Fruit fly (Drosophila melanogaster) whole organism, embryonic: ENCODE data around the gene HIPP1.
A peak's percentile ranks its signal among the peaks of the same experiment; 100 is the strongest.

Experiments used
- Antp ChIP-seq: fragments of 200-800 bp; sonication (Bioruptor generic); optimal IDR thresholded peaks from 3 replicates; lab custom pipeline; 2016; ENCODE audit warnings: missing biosample characterization, missing genetic modification characterization
- BtbVII ChIP-seq: fragments of 200-800 bp; sonication (Bioruptor generic); optimal IDR thresholded peaks from 3 replicates; lab custom pipeline; 2017; ENCODE audit warnings: missing biosample characterization, mild to moderate bottlenecking, missing genetic modification characterization
- CG10366 ChIP-seq: fragments of 200-800 bp; sonication (Bioruptor generic); IDR thresholded peaks from 2 replicates; pipeline ENCODE4 v1.3.6; 2022; ENCODE audit warnings: missing biosample characterization, missing genetic modification characterization
- CG11093 ChIP-seq: fragments of 200-800 bp; sonication (Bioruptor generic); IDR thresholded peaks from 3 replicates; pipeline ENCODE4 v1.3.6; 2022; ENCODE audit warnings: missing biosample characterization, missing genetic modification characterization
- CG11504 ChIP-seq: fragments of 200-800 bp; sonication (Bioruptor generic); optimal IDR thresholded peaks from 3 replicates; lab custom pipeline; 2019; ENCODE audit warnings: missing biosample characterization, mild to moderate bottlenecking, missing genetic modification characterization, moderate library complexity
- CG11723 ChIP-seq: fragments of 200-800 bp; sonication (Bioruptor generic); optimal IDR thresholded peaks from 2 replicates; lab custom pipeline; 2017; ENCODE audit warnings: missing biosample characterization, mild to moderate bottlenecking, missing genetic modification characterization
- CG14860 ChIP-seq: fragments of 200-800 bp; sonication (Bioruptor generic); IDR thresholded peaks from 3 replicates; pipeline ENCODE4 v1.3.6; 2022; ENCODE audit warnings: missing biosample characterization, missing genetic modification characterization; ENCODE audit not compliant: partially characterized antibody
- CG1647 ChIP-seq: fragments of 200-800 bp; sonication (Bioruptor generic); optimal IDR thresholded peaks from 3 replicates; lab custom pipeline; 2016; ENCODE audit warnings: missing biosample characterization, missing genetic modification characterization
- CG17186 ChIP-seq: fragments of 200-800 bp; sonication (Bioruptor generic); optimal IDR thresholded peaks from 3 replicates; lab custom pipeline; 2017; ENCODE audit warnings: missing biosample characterization, missing genetic modification reagents, missing genetic modification characterization
- CG17612 ChIP-seq: fragments of 200-800 bp; sonication (Bioruptor generic); IDR thresholded peaks from 2 replicates; pipeline ENCODE4 v1.3.6; 2022; ENCODE audit warnings: missing biosample characterization, missing genetic modification characterization
- CG17912 ChIP-seq: fragments of 200-800 bp; sonication (Bioruptor generic); optimal IDR thresholded peaks from 2 replicates; lab custom pipeline; 2018; ENCODE audit warnings: missing biosample characterization, mild to moderate bottlenecking, missing genetic modification characterization
- CG18262 ChIP-seq: fragments of 200-800 bp; optimal IDR thresholded peaks from 3 replicates; lab custom pipeline; 2019; ENCODE audit warnings: missing biosample characterization, mild to moderate bottlenecking, missing genetic modification characterization, moderate library complexity
- CG2116 ChIP-seq: fragments of 200-800 bp; sonication (Bioruptor generic); optimal IDR thresholded peaks from 3 replicates; lab custom pipeline; 2018; ENCODE audit warnings: missing biosample characterization, mild to moderate bottlenecking, missing genetic modification characterization
- CG2129 ChIP-seq: fragments of 200-800 bp; sonication (Bioruptor generic); IDR thresholded peaks from 2 replicates; pipeline ENCODE4 v1.3.6; 2022; ENCODE audit warnings: missing biosample characterization, missing genetic modification characterization; ENCODE audit not compliant: partially characterized antibody
- CG30403 ChIP-seq: fragments of 200-800 bp; sonication (Bioruptor generic); optimal IDR thresholded peaks from 3 replicates; lab custom pipeline; 2016; ENCODE audit warnings: missing biosample characterization, missing genetic modification characterization
- CG32767 ChIP-seq: fragments of 200-800 bp; sonication (Bioruptor generic); IDR thresholded peaks from 2 replicates; pipeline ENCODE4 v1.3.6; 2022; ENCODE audit warnings: missing biosample characterization, missing genetic modification characterization
- CG32772 ChIP-seq: fragments of 200-800 bp; sonication (Bioruptor generic); IDR thresholded peaks from 2 replicates; pipeline ENCODE4 v1.3.6; 2022; ENCODE audit warnings: missing biosample characterization, missing genetic modification characterization
- CG4424 ChIP-seq: fragments of 200-800 bp; sonication (Bioruptor generic); optimal IDR thresholded peaks from 3 replicates; lab custom pipeline; 2016; ENCODE audit warnings: missing biosample characterization, missing genetic modification characterization
- CG4854 ChIP-seq: fragments of 200-800 bp; sonication (Bioruptor generic); optimal IDR thresholded peaks from 2 replicates; lab custom pipeline; 2016; ENCODE audit warnings: missing biosample characterization, missing genetic modification characterization, inconsistent platforms
- CG5953 ChIP-seq: fragments of 200-800 bp; sonication (Bioruptor generic); IDR thresholded peaks from 2 replicates; pipeline ENCODE4 v1.3.6; 2022; ENCODE audit warnings: missing biosample characterization, missing genetic modification characterization
- CG6854 ChIP-seq: fragments of 200-800 bp; sonication (Bioruptor generic); optimal IDR thresholded peaks from 3 replicates; lab custom pipeline; 2017; ENCODE audit warnings: missing biosample characterization, mild to moderate bottlenecking, missing genetic modification characterization
- CG8089 ChIP-seq: fragments of 200-800 bp; sonication (Bioruptor generic); optimal IDR thresholded peaks from 3 replicates; lab custom pipeline; 2016; ENCODE audit warnings: missing biosample characterization, missing genetic modification characterization
- CG9609 ChIP-seq: fragments of 200-800 bp; sonication (Bioruptor generic); optimal IDR thresholded peaks from 3 replicates; lab custom pipeline; 2016; ENCODE audit warnings: missing biosample characterization, missing genetic modification characterization
- CHES-1-like ChIP-seq: fragments of 200-800 bp; sonication (Bioruptor generic); optimal IDR thresholded peaks from 2 replicates; lab custom pipeline; 2016; ENCODE audit warnings: missing biosample characterization, missing genetic modification characterization
- Dad ChIP-seq: fragments of 200-800 bp; sonication (Bioruptor generic); optimal IDR thresholded peaks from 3 replicates; lab custom pipeline; 2016; ENCODE audit warnings: missing biosample characterization, missing genetic modification characterization
- Dbx ChIP-seq: fragments of 200-800 bp; sonication (Bioruptor generic); IDR thresholded peaks from 3 replicates; pipeline ENCODE4 v1.3.6; 2022; ENCODE audit warnings: missing biosample characterization, missing genetic modification characterization
- Doc3 ChIP-seq: fragments of 200-800 bp; sonication (Bioruptor generic); IDR thresholded peaks from 3 replicates; pipeline ENCODE4 v1.3.6; 2022; ENCODE audit warnings: missing biosample characterization, missing genetic modification characterization; ENCODE audit not compliant: partially characterized antibody
- H2.0 ChIP-seq: fragments of 200-800 bp; sonication (Bioruptor generic); IDR thresholded peaks from 2 replicates; pipeline ENCODE4 v1.3.6; 2022; ENCODE audit warnings: missing biosample characterization, missing genetic modification characterization
- Hmr ChIP-seq: fragments of 200-800 bp; sonication (Bioruptor generic); optimal IDR thresholded peaks from 3 replicates; lab custom pipeline; 2017; ENCODE audit warnings: mild to moderate bottlenecking, missing biosample characterization, missing genetic modification reagents, missing genetic modification characterization
- Lim3 ChIP-seq: fragments of 200-800 bp; sonication (Bioruptor generic); IDR thresholded peaks from 2 replicates; pipeline ENCODE4 v1.3.6; 2022; ENCODE audit warnings: missing biosample characterization, missing genetic modification characterization
- Med ChIP-seq: fragments of 200-800 bp; sonication (Bioruptor generic); peaks from one replicate; lab custom pipeline; 2016; ENCODE audit warnings: missing biosample characterization, missing genetic modification characterization, mild to moderate bottlenecking, inconsistent platforms, moderate library complexity
- NC2β ChIP-seq: fragments of 200-800 bp; sonication (Bioruptor generic); optimal IDR thresholded peaks from 2 replicates; lab custom pipeline; 2016; ENCODE audit warnings: missing biosample characterization, missing genetic modification characterization
- Poxn ChIP-seq: fragments of 200-800 bp; sonication (Bioruptor generic); IDR thresholded peaks from 2 replicates; pipeline ENCODE4 v1.3.6; 2022; ENCODE audit warnings: missing biosample characterization, missing genetic modification characterization
- Sin3A ChIP-seq: fragments of >200 bp; optimal IDR thresholded peaks from 2 replicates; lab custom pipeline; 2018
- Ssrp ChIP-seq: fragments of 200-800 bp; sonication (Bioruptor generic); optimal IDR thresholded peaks from 2 replicates; lab custom pipeline; 2018; ENCODE audit warnings: missing biosample characterization, mild to moderate bottlenecking, missing genetic modification characterization, moderate library complexity
- abd-A ChIP-seq: fragments of 200-800 bp; sonication (Bioruptor generic); optimal IDR thresholded peaks from 3 replicates; lab custom pipeline; 2019; ENCODE audit warnings: missing biosample characterization, mild to moderate bottlenecking, missing genetic modification characterization, moderate library complexity
- chinmo ChIP-seq: fragments of 200-800 bp; sonication (Bioruptor generic); IDR thresholded peaks from 4 replicates; pipeline ENCODE4 v1.3.6; 2022; ENCODE audit warnings: missing biosample characterization, missing genetic modification characterization; ENCODE audit not compliant: partially characterized antibody
- en ChIP-seq: fragments of 200-800 bp; sonication (Bioruptor generic); optimal IDR thresholded peaks from 2 replicates; lab custom pipeline; 2016; ENCODE audit warnings: missing biosample characterization, missing genetic modification characterization
- fd102C ChIP-seq: fragments of 200-800 bp; sonication (Bioruptor generic); optimal IDR thresholded peaks from 2 replicates; lab custom pipeline; 2018; ENCODE audit warnings: missing biosample characterization, mild to moderate bottlenecking, missing genetic modification characterization, moderate library complexity
- fd64A ChIP-seq: fragments of 200-800 bp; sonication (Bioruptor generic); optimal IDR thresholded peaks from 3 replicates; lab custom pipeline; 2018; ENCODE audit warnings: missing biosample characterization, mild to moderate bottlenecking, missing genetic modification characterization
- ftz-f1 ChIP-seq: fragments of 200-800 bp; sonication (Bioruptor generic); optimal IDR thresholded peaks from 2 replicates; lab custom pipeline; 2016; ENCODE audit warnings: missing biosample characterization, missing genetic modification characterization
- gsb ChIP-seq: fragments of 200-800 bp; sonication (Bioruptor generic); IDR thresholded peaks from 2 replicates; pipeline ENCODE4 v1.3.6; 2022; ENCODE audit warnings: missing biosample characterization, missing genetic modification characterization
- gt ChIP-seq: fragments of 200-800 bp; sonication (Bioruptor generic); IDR thresholded peaks from 2 replicates; pipeline ENCODE4 v1.3.6; 2022; ENCODE audit warnings: missing biosample characterization, missing genetic modification characterization
- otp ChIP-seq: fragments of 200-800 bp; sonication (Bioruptor generic); IDR thresholded peaks from 3 replicates; pipeline ENCODE4, ENCODE4 v1.3.6; 2022; ENCODE audit warnings: missing biosample characterization, missing genetic modification characterization
- pb ChIP-seq: fragments of 200-800 bp; sonication (Bioruptor generic); optimal IDR thresholded peaks from 3 replicates; lab custom pipeline; 2016; ENCODE audit warnings: missing biosample characterization, missing genetic modification characterization
- pfk ChIP-seq: fragments of 200-800 bp; sonication (Bioruptor generic); optimal IDR thresholded peaks from 2 replicates; lab custom pipeline; 2018; ENCODE audit warnings: missing biosample characterization, mild to moderate bottlenecking, missing genetic modification characterization, moderate library complexity
- scrt ChIP-seq: fragments of 200-800 bp; sonication (Bioruptor generic); optimal IDR thresholded peaks from 2 replicates; lab custom pipeline; 2018; ENCODE audit warnings: missing biosample characterization, mild to moderate bottlenecking, missing genetic modification characterization, moderate library complexity
- sisA ChIP-seq: fragments of 200-800 bp; sonication (Bioruptor generic); IDR thresholded peaks from 2 replicates; pipeline ENCODE4 v1.3.6; 2022; ENCODE audit warnings: missing biosample characterization, missing genetic modification characterization
- slp2 ChIP-seq: fragments of 200-800 bp; sonication (Bioruptor generic); optimal IDR thresholded peaks from 2 replicates; lab custom pipeline; 2016; ENCODE audit warnings: missing biosample characterization, missing genetic modification characterization
- tll ChIP-seq, 2 experiments: fragments of 200-800 bp in 1 of 2; fragments of >200 bp in 1 of 2; sonication (Bioruptor generic) in 1 of 2; optimal IDR thresholded peaks; 2 replicates each; lab custom pipeline; 2017 to 2019; ENCODE audit warnings: missing biosample characterization in 2 of 2, missing genetic modification characterization in 2 of 2, mild to moderate bottlenecking in 1 of 2, moderate library complexity in 1 of 2

Gene HIPP1

DNA sequence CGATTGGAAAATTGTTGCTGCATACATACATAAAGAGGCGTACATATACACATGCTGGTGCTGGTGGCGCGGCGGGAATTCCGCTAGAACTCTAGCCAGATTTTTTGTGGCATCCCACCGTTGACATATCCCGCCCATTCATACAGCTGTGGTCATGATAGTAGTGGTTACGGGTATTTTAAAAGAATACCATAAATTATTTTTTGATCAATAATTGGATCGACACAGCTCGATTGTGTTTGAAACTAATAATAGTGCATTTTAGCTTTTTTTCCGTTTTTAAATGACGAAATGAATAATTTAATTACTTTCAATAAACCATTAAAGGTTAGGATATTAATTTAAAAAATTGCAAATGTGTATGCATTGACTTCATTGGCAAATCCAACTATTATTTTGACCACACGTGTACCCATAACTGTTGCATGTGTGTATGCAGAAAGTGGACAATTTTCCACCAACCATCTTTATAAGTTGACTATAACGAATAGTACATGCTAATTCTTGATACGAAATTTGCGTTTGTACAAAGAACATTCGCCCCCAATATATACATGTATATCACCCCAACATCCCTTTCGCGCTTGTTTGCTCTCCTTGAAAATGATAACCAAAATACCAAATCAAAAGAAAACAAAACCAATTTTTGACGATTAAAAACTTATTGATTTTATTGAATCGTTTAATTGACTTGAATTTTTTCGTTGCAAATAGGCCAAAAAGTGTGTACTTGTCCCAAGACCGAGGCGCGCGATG lies 37.4 kb upstream of the HIPP1 start (continued):
- TF ChIP-seq CG14860 (no peak), CG4854 (peak; percentile 66), ftz-f1 (GFP tag; lab: Kevin White, UChicago) (peak; percentile 23), CG5953 (GFP tag; lab: Robert Waterston, UW) (peak; percentile 83), fd102C (GFP tag; lab: Kevin White, UChicago) (no peak), CG6854 (GFP tag; lab: Kevin White, UChicago) (peak; percentile 70), slp2 (peak; percentile 67), CHES-1-like (peak; percentile 73), CG9609 (GFP tag; lab: Kevin White, UChicago) (peak; percentile 58), CG1647 (peak; percentile 46), CG30403 (GFP tag; lab: Kevin White, UChicago) (peak; percentile 85), chinmo (GFP tag; lab: Robert Waterston, UW) (no peak), CG32772 (GFP tag; lab: Robert Waterston, UW) (peak; percentile 66; the same call in 1 of the 2 replicates), CG17612 (no peak), gsb (GFP tag; lab: Robert Waterston, UW) (peak; percentile 57), Poxn (GFP tag; lab: Robert Waterston, UW) (no peak), CG8089 (peak; percentile 1), CG32767 (GFP tag; lab: Robert Waterston, UW) (peak; percentile 73), CG17186 (GFP tag; lab: Kevin White, UChicago) (peak; percentile 36), Lim3 (GFP tag; lab: Robert Waterston, UW) (no peak), H2.0 (GFP tag; lab: Robert Waterston, UW) (peak; percentile 81), en (peak; percentile 16), Dbx (GFP tag; lab: Robert Waterston, UW) (peak; percentile 73), CG4424 (GFP tag; lab: Kevin White, UChicago) (peak; percentile 79), CG17912 (GFP tag; lab: Kevin White, UChicago) (no peak), Antp (GFP tag; lab: Kevin White, UChicago) (peak; percentile 65), CG11504 (peak; percentile 83), pfk (GFP tag; lab: Kevin White, UChicago) (no peak), scrt (GFP tag; lab: Kevin White, UChicago) (peak; percentile 66), fd64A (GFP tag; lab: Kevin White, UChicago) (peak; percentile 46), NC2β (GFP tag; lab: Kevin White, UChicago) (peak; percentile 47), otp (peak; percentile 83; the same call in 2 of the 3 replicates), Doc3 (no peak), CG2116 (peak; percentile 72), CG11093 (peak; percentile 49; the same call in 1 of the 3 replicates), abd-A (tag; lab: Kevin White, UChicago) (no peak), CG11723 (GFP tag; lab: Kevin White, UChicago) (peak; percentile 4), Sin3A (lab: Kevin White, UChicago) (no peak), pb (peak; percentile 70), Dad (peak; percentile 69), CG2129 (GFP tag; lab: Robert Waterston, UW) (no peak), CG10366 (GFP tag; lab: Robert Waterston, UW) (peak; percentile 80), Hmr (GFP tag; lab: Kevin White, UChicago) (peak; percentile 84), Ssrp (tag; lab: Kevin White, UChicago) (peak; percentile 73), sisA (peak; percentile 66), gt (GFP tag; lab: Robert Waterston, UW) (no peak), BtbVII (GFP tag; lab: Kevin White, UChicago) (peak; percentile 69), Med (peak; percentile 97), tll (GFP tag; optimal IDR thresholded peaks at IDR 0.05; lab: Kevin White, UChicago) (no peak), CG18262 (tag; lab: Kevin White, UChicago) (peak; percentile 86)
